Fruit fly (Drosophila melanogaster): ENCODE data around the gene Osi4.
A peak's percentile ranks its signal among the peaks of the same experiment; 100 is the strongest.

The Osi4 gene

DNA sequence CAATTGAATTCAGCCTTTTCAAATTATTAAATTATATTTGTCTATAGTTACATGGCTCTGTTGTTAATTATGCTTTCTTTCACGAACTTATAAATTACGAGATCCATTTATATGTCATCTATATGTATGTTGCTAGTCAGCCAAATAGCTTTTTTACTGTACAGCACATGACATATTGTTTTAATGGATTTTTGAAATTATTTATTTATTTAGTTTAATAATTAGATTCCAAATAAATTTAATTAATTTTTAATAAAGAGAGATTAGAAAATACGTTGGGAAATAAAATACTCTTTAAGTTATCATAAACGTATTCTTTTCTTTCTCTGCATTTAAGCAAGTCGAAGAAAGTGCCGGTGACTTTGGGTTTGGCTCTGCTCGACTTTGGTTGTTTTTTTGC is 19.7 kb upstream of the Osi4 start (continued):
- TF ChIP-seq insv (GFP tag; optimal IDR thresholded peaks at IDR 0.05) (no peak), CG8765 (GFP tag; IDR thresholded peaks at IDR 0.05) (no peak), Hr39 (optimal IDR thresholded peaks at IDR 0.05) (no peak), HLH54F (GFP tag; optimal IDR thresholded peaks at IDR 0.05) (no peak), MESR4 (GFP tag; optimal IDR thresholded peaks at IDR 0.05) (no peak), Ravus (GFP tag; IDR thresholded peaks at IDR 0.05) (no peak), lola (GFP tag; optimal IDR thresholded peaks at IDR 0.05) (peak in 1 of 3 experiments; percentile 42), CG6254 (GFP tag; optimal IDR thresholded peaks at IDR 0.05) (peak; percentile 32), Camta (GFP tag; optimal IDR thresholded peaks at IDR 0.05) (no peak), pros (GFP tag; optimal IDR thresholded peaks at IDR 0.05) (no peak), cad (GFP tag; optimal IDR thresholded peaks at IDR 0.05) (no peak), crol (GFP tag; IDR thresholded peaks at IDR 0.05) (no peak), Dip3 (GFP tag; optimal IDR thresholded peaks at IDR 0.05) (no peak), Abd-B (GFP tag; optimal IDR thresholded peaks at IDR 0.05) (no peak), pzg (GFP tag; optimal IDR thresholded peaks at IDR 0.05) (no peak), CG6683 (GFP tag; optimal IDR thresholded peaks at IDR 0.05) (no peak), CG9609 (GFP tag; optimal IDR thresholded peaks at IDR 0.05) (no peak), sim (GFP tag; IDR thresholded peaks at IDR 0.05) (no peak), D (optimal IDR thresholded peaks at IDR 0.05) (no peak), D (GFP tag; optimal IDR thresholded peaks at IDR 0.05) (peak; percentile 23), CG4854 (GFP tag; optimal IDR thresholded peaks at IDR 0.05) (no peak), CrebB (tag; optimal IDR thresholded peaks at IDR 0.05) (no peak), CG10959 (GFP tag; IDR thresholded peaks at IDR 0.05) (no peak), CG2202 (tag; optimal IDR thresholded peaks at IDR 0.05) (no peak), CG14710 (tag; optimal IDR thresholded peaks at IDR 0.05) (peak; percentile 46), CG16813 (GFP tag; IDR thresholded peaks at IDR 0.05; ENCODE audit: partially characterized antibody) (no peak), CG6813 (GFP tag; optimal IDR thresholded peaks at IDR 0.05) (no peak), Hey (tag; optimal IDR thresholded peaks at IDR 0.05) (no peak), bbx (GFP tag; IDR thresholded peaks at IDR 0.05; ENCODE audit: partially characterized antibody) (no peak), Fer1 (GFP tag; optimal IDR thresholded peaks at IDR 0.05) (no peak), sob (GFP tag; IDR thresholded peaks at IDR 0.05) (no peak), wdn (GFP tag; IDR thresholded peaks at IDR 0.05) (no peak), grn (GFP tag; optimal IDR thresholded peaks at IDR 0.05) (no peak), CG15269 (tag; optimal IDR thresholded peaks at IDR 0.05) (no peak), Sry-β (GFP tag; optimal IDR thresholded peaks at IDR 0.05) (no peak), emc (GFP tag; optimal IDR thresholded peaks at IDR 0.05) (no peak), CG11723 (GFP tag; optimal IDR thresholded peaks at IDR 0.05) (no peak), ERR (GFP tag; optimal IDR thresholded peaks at IDR 0.05) (no peak), fd96Cb (tag; optimal IDR thresholded peaks at IDR 0.05) (peak; percentile 49), CG15073 (GFP tag; optimal IDR thresholded peaks at IDR 0.05) (no peak), CG4707 (GFP tag; optimal IDR thresholded peaks at IDR 0.05) (no peak), CG17361 (GFP tag; IDR thresholded peaks at IDR 0.05) (peak; percentile 82), CG7963 (GFP tag; IDR thresholded peaks at IDR 0.05; ENCODE audit: partially characterized antibody) (no peak), CG10979 (tag; optimal IDR thresholded peaks at IDR 0.05) (peak; percentile 68), CG3163 (GFP tag; optimal IDR thresholded peaks at IDR 0.05) (no peak), CG4730 (GFP tag; IDR thresholded peaks at IDR 0.05) (no peak), ewg (GFP tag; optimal IDR thresholded peaks at IDR 0.05) (peak; percentile 29), CG7745 (tag; optimal IDR thresholded peaks at IDR 0.05) (no peak), yki (optimal IDR thresholded peaks at IDR 0.05) (no peak), cas (GFP tag; IDR thresholded peaks at IDR 0.05) (no peak), Myb (GFP tag; optimal IDR thresholded peaks at IDR 0.05) (no peak), CG17829 (tag; optimal IDR thresholded peaks at IDR 0.05) (peak; percentile 36)

Measured in whole organism, embryonic.